Fruit fly (Drosophila melanogaster) whole organism, wandering third instar larva: ENCODE data around the gene CG15743.

ENCODE experiments used
- Abd-B ChIP-seq: fragments of >200 bp; optimal IDR thresholded peaks from 2 replicates; lab custom pipeline; 2017; ENCODE audit warnings: missing biosample characterization, missing genetic modification characterization
- CG32264 ChIP-seq: fragments of 200-800 bp; sonication (Bioruptor generic); optimal IDR thresholded peaks from 2 replicates; lab custom pipeline; 2016; ENCODE audit warnings: missing biosample characterization, missing genetic modification characterization
- dsf ChIP-seq: sonication (Bioruptor generic); optimal IDR thresholded peaks from 2 replicates; lab custom pipeline; 2016; ENCODE audit warnings: missing biosample characterization, missing genetic modification characterization, borderline replicate concordance
- fru ChIP-seq: fragments of 200-800 bp; sonication (Bioruptor generic); optimal IDR thresholded peaks from 3 replicates; lab custom pipeline; 2016; ENCODE audit warnings: missing biosample characterization, mild to moderate bottlenecking, missing genetic modification characterization
- h ChIP-seq: fragments of 200-800 bp; sonication (Bioruptor generic); optimal IDR thresholded peaks from 3 replicates; lab custom pipeline; 2016; ENCODE audit warnings: missing biosample characterization, mild to moderate bottlenecking, missing genetic modification characterization

DNA sequence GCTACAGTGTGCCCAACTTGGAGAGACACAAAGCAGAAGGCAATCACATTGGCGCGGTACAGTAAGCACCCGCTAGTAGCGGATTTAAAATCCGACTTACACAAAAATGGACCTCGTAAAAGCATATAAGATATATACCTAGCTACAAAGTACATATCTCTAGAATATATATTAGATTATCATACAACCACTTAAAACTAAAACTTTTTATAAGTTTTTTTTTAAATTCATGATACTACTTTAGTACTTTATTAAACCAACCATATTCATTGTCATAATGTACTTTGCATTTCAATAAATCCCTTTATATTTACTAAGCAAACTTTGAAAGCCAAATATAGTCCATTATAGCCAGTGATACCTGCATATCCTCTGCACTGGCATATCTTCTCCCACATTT is 10.4 kb upstream of the CG15743 start:
- no peak for TF ChIP-seq Abd-B (GFP tag; lab: Kevin White, UChicago)
- no peak for TF ChIP-seq dsf (GFP tag; lab: Kevin White, UChicago)
- TF ChIP-seq CG32264 (GFP tag; lab: Kevin White, UChicago) = no peak
- TF ChIP-seq h (GFP tag; lab: Kevin White, UChicago) = peak; percentile 76
- TF ChIP-seq fru = peak; percentile 21
